Worm (Caenorhabditis elegans) whole organism, young adult: ENCODE data around the gene F54D12.1.

Experiments used
- F33H1.4 ChIP-seq: fragments of 200-800 bp; sonication (Bioruptor generic); IDR thresholded peaks from 2 replicates; pipeline ENCODE4 v1.3.6; 2022; ENCODE audit warnings: missing genetic modification reagents, missing genetic modification characterization, missing compliant biosample characterization
- athp-1 ChIP-seq: sonication (generic microtip); optimal IDR thresholded peaks from 2 replicates; lab custom pipeline; 2017; ENCODE audit warnings: mild to moderate bottlenecking, missing genetic modification characterization, missing compliant biosample characterization
- attf-6 ChIP-seq: fragments of 200-800 bp; sonication (Bioruptor generic); IDR thresholded peaks from 2 replicates; pipeline ENCODE4 v1.3.6; 2022; ENCODE audit warnings: missing genetic modification reagents, missing genetic modification characterization, missing compliant biosample characterization
- dpff-1 ChIP-seq: sonication (generic microtip); optimal IDR thresholded peaks from 2 replicates; lab custom pipeline; 2017; ENCODE audit warnings: mild to moderate bottlenecking, missing genetic modification characterization, missing compliant biosample characterization
- lin-35 ChIP-seq, 3 experiments: fragments of 150-350 bp in 2 of 3; sonication (generic microtip) in 1 of 3; optimal IDR thresholded peaks; 2 replicates each; lab custom pipeline; 2014 to 2018; ENCODE audit warnings: missing biosample characterization in 3 of 3, missing genetic modification characterization in 3 of 3, missing genetic modification reagents in 3 of 3
- rpc-1 ChIP-seq, 2 experiments: fragments of 150-350 bp in 1 of 2; sonication (generic microtip) in 1 of 2; optimal IDR thresholded peaks; 2 replicates each; lab custom pipeline; 2014 to 2018; ENCODE audit warnings: missing biosample characterization in 1 of 2, missing genetic modification characterization in 1 of 2, missing genetic modification reagents in 1 of 2, missing genotype in 1 of 2
- snpc-4 ChIP-seq, 5 experiments: fragments of 150-350 bp in 1 of 5; sonication (generic microtip) in 4 of 5; optimal IDR thresholded peaks; 2 replicates each; lab custom pipeline; 2014 to 2018; ENCODE audit warnings: missing genetic modification characterization in 5 of 5, missing biosample characterization in 3 of 5, antibody characterized with exemption in 2 of 5, mild to moderate bottlenecking in 2 of 5, missing compliant biosample characterization in 2 of 5, missing genotype in 2 of 5, moderate library complexity in 2 of 5, missing genetic modification reagents in 1 of 5
- tbx-9 ChIP-seq: sonication (generic microtip); optimal IDR thresholded peaks from 2 replicates; lab custom pipeline; 2016; ENCODE audit warnings: borderline replicate concordance, missing genetic modification characterization, inconsistent platforms, missing compliant biosample characterization
- zfh-2 ChIP-seq: fragments of 200-800 bp; sonication (Bioruptor generic); conservative IDR thresholded peaks from 2 replicates; pipeline ENCODE4 v1.3.6; 2022; ENCODE audit warnings: missing genetic modification reagents, missing genetic modification characterization, missing compliant biosample characterization
- zim-3 ChIP-seq: sonication (generic microtip); optimal IDR thresholded peaks from 2 replicates; lab custom pipeline; 2017; ENCODE audit warnings: mild to moderate bottlenecking, missing genetic modification characterization, moderate library complexity, missing compliant biosample characterization

DNA sequence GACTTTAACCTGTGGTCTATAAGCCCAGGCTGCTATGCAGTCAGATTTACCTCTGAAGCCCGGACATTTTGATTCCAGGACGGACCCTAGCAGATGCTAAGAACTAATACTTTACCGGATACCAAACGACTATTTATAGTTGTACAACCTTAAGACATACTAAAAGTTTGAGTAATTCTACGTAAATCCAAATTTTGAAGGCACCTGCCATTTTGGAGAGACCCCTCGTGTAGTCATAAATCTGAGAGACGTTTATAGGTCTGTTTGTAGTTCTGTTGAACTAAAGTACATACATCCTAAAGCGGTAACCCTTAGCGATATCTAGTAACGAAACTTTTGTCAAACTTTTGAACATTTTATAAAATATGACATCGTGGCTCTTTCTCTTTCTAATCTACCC, 1.8 kb upstream of the F54D12.1 start, which contains the start of gene F54D12.2:
- no peak for TF ChIP-seq F33H1.4 (GFP tag; lab: Robert Waterston, UW)
- no peak for TF ChIP-seq rpc-1 (optimal IDR thresholded peaks at IDR 0.05; lab: Kevin White, UChicago)
- no peak for TF ChIP-seq rpc-1 (tag; optimal IDR thresholded peaks at IDR 0.05; lab: Kevin White, UChicago)
- TF ChIP-seq dpff-1 (tag; lab: Kevin White, UChicago) = no peak
- TF ChIP-seq lin-35 (GFP tag; optimal IDR thresholded peaks at IDR 0.05; lab: Kevin White, UChicago) = no peak
- no peak for TF ChIP-seq tbx-9 (tag; lab: Kevin White, UChicago)
- TF ChIP-seq attf-6 (GFP tag; lab: Robert Waterston, UW) = no peak
- no peak for TF ChIP-seq zfh-2 (GFP tag; lab: Robert Waterston, UW)
- no peak for TF ChIP-seq snpc-4 (GFP tag; optimal IDR thresholded peaks at IDR 0.05; lab: Kevin White, UChicago)
- no peak for TF ChIP-seq snpc-4 (tag; optimal IDR thresholded peaks at IDR 0.05; lab: Kevin White, UChicago)
- no peak for TF ChIP-seq athp-1 (tag; lab: Kevin White, UChicago)
- no peak for TF ChIP-seq zim-3 (tag; lab: Kevin White, UChicago)
